Fruit fly (Drosophila melanogaster): ENCODE data around the gene rdgA.

rdgA gene

dm6 chrX:8897859-8898427 lies 8.9 kb upstream of the rdgA start, which contains the start of gene Moe (continued):
- TF ChIP-seq CG7271 (tag; optimal IDR thresholded peaks at IDR 0.05) (no peak), dysf (GFP tag; IDR thresholded peaks at IDR 0.05) (peak; percentile 46; the same call in 2 of the 3 replicates), cas (GFP tag; IDR thresholded peaks at IDR 0.05) (no peak), CG8765 (GFP tag; IDR thresholded peaks at IDR 0.05) (peak; percentile 19; the same call in 1 of the 2 replicates), dmrt11E (tag; optimal IDR thresholded peaks at IDR 0.05) (no peak), sqz (GFP tag; optimal IDR thresholded peaks at IDR 0.05) (peak; percentile 86), dm (GFP tag; optimal IDR thresholded peaks at IDR 0.05) (peak; percentile 29), Ets65A (GFP tag) (peak; percentile 97), NC2α (GFP tag; optimal IDR thresholded peaks at IDR 0.05) (no peak), p53 (GFP tag; optimal IDR thresholded peaks at IDR 0.05) (peak; percentile 25), Hand (GFP tag; optimal IDR thresholded peaks at IDR 0.05) (no peak), Oli (tag; optimal IDR thresholded peaks at IDR 0.05) (no peak), Lhr (GFP tag; optimal IDR thresholded peaks at IDR 0.05) (peak; percentile 61), CG16815 (GFP tag; optimal IDR thresholded peaks at IDR 0.05) (no peak), Antp (GFP tag; optimal IDR thresholded peaks at IDR 0.05) (peak; percentile 80), crc (GFP tag; optimal IDR thresholded peaks at IDR 0.05) (no peak), CG34422 (GFP tag; IDR thresholded peaks at IDR 0.05) (peak; percentile 50), Lim3 (GFP tag; IDR thresholded peaks at IDR 0.05) (no peak), Trl (optimal IDR thresholded peaks at IDR 0.05) (peak in 1 of 2 experiments; percentile 46), Trl (GFP tag; optimal IDR thresholded peaks at IDR 0.05) (peak; percentile 76), CG1603 (tag; optimal IDR thresholded peaks at IDR 0.05) (peak; percentile 55), kay (GFP tag; optimal IDR thresholded peaks at IDR 0.05) (no peak), CG5180 (GFP tag; optimal IDR thresholded peaks at IDR 0.05) (no peak), CG4282 (GFP tag; optimal IDR thresholded peaks at IDR 0.05) (peak; percentile 71), unc-4 (GFP tag; IDR thresholded peaks at IDR 0.05; ENCODE audit: partially characterized antibody) (peak; percentile 81), CG2889 (GFP tag; IDR thresholded peaks at IDR 0.05) (no peak), CG17361 (GFP tag; IDR thresholded peaks at IDR 0.05) (0 out of 3 replicates have a peak, but pooled peaks have one; percentile 11), CG5245 (GFP tag; optimal IDR thresholded peaks at IDR 0.05) (peak; percentile 4), Lpt (GFP tag; optimal IDR thresholded peaks at IDR 0.05) (no peak), ac (GFP tag; optimal IDR thresholded peaks at IDR 0.05) (no peak), wek (GFP tag; optimal IDR thresholded peaks at IDR 0.05) (no peak), CG4328 (GFP tag; optimal IDR thresholded peaks at IDR 0.05) (no peak), aop (GFP tag; IDR thresholded peaks at IDR 0.05) (no peak), wor (GFP tag; IDR thresholded peaks at IDR 0.05) (no peak), CG17829 (tag; optimal IDR thresholded peaks at IDR 0.05) (peak; percentile 37), sob (GFP tag; IDR thresholded peaks at IDR 0.05) (peak; percentile 52; the same call in 1 of the 2 replicates), Xbp1 (GFP tag; optimal IDR thresholded peaks at IDR 0.05) (peak; percentile 77), HmgD (GFP tag; optimal IDR thresholded peaks at IDR 0.05) (peak; percentile 45), CG13296 (GFP tag; optimal IDR thresholded peaks at IDR 0.05) (no peak), CG30431 (GFP tag; optimal IDR thresholded peaks at IDR 0.05) (no peak), ttk (GFP tag; IDR thresholded peaks at IDR 0.05) (no peak), D (optimal IDR thresholded peaks at IDR 0.05) (no peak), D (GFP tag; optimal IDR thresholded peaks at IDR 0.05) (no peak), CG12071 (GFP tag; optimal IDR thresholded peaks at IDR 0.05) (no peak), NfI (GFP tag; optimal IDR thresholded peaks at IDR 0.05) (peak; percentile 16), maf-S (GFP tag; optimal IDR thresholded peaks at IDR 0.05) (peak; percentile 64), tio (GFP tag; optimal IDR thresholded peaks at IDR 0.05) (no peak), Hr51 (GFP tag; optimal IDR thresholded peaks at IDR 0.05) (peak in 1 of 2 experiments; percentile 39), HHEX (GFP tag; optimal IDR thresholded peaks at IDR 0.05) (no peak), shn (GFP tag; optimal IDR thresholded peaks at IDR 0.05) (peak; percentile 48), CG2678 (tag; optimal IDR thresholded peaks at IDR 0.05) (peak; percentile 4), ro (GFP tag; IDR thresholded peaks at IDR 0.05) (no peak)

All from whole organism, embryonic.